Worm (Caenorhabditis elegans): ENCODE data around the gene spot-1.

DNA sequence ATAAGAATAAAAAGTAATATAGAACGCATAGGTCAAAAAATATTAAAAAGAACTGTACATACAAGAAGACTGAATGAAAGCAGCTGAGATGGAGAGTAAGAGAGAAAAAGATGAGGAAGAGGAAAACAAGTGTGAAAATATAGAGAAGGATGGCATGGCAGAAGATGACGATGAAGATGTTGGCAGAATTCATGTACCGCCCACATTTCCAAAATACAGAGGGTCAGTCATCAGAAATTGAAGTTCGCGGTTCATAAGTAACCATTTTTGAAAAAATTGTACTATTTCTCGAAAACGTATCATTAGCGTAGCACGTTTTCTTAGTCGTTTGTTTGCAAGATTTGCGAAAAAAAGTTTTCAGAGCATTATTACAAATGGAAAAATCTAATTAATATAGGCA, 29.3 kb downstream of the spot-1 start, which contains the start of gene zmp-6:
- TF ChIP-seq lin-39 (tag; optimal IDR thresholded peaks at IDR 0.05), result no peak
- no peak for TF ChIP-seq zip-11 (GFP tag; IDR thresholded peaks at IDR 0.05)
- TF ChIP-seq egl-43 (GFP tag; IDR thresholded peaks at IDR 0.05), result no peak
- no peak for TF ChIP-seq nhr-42 (GFP tag; IDR thresholded peaks at IDR 0.05)
- no peak for TF ChIP-seq zip-2 (tag; optimal IDR thresholded peaks at IDR 0.05)
